Worm (Caenorhabditis elegans) whole organism, L1 larva: ENCODE measurements around the gene fbxa-218.

Experiments
- C04F5.9 ChIP-seq: sonication (generic microtip); optimal IDR thresholded peaks from 2 replicates; lab custom pipeline; 2016; ENCODE audit warnings: missing genetic modification characterization, missing compliant biosample characterization
- F16B12.6 ChIP-seq: fragments of 150-350 bp; optimal IDR thresholded peaks from 2 replicates; lab custom pipeline; 2014; ENCODE audit warnings: missing biosample characterization, missing genetic modification characterization
- Y116A8C.19 ChIP-seq: sonication (generic microtip); optimal IDR thresholded peaks from 2 replicates; lab custom pipeline; 2016; ENCODE audit warnings: missing compliant biosample characterization, missing genetic modification characterization, borderline replicate concordance
- aly-2 ChIP-seq: fragments of 150-350 bp; optimal IDR thresholded peaks from 2 replicates; lab custom pipeline; 2014; ENCODE audit warnings: missing biosample characterization, missing genetic modification characterization
- ceh-82 ChIP-seq, 3 experiments: fragments of 150-350 bp in 1 of 3; sonication (generic microtip) in 2 of 3; optimal IDR thresholded peaks; 2 replicates each; lab custom pipeline; 2014 to 2017; ENCODE audit warnings: missing biosample characterization in 3 of 3, missing genetic modification characterization in 3 of 3
- ceh-88 ChIP-seq: fragments of 200-800 bp; sonication (Bioruptor generic); IDR thresholded peaks from 2 replicates; pipeline ENCODE4 v1.3.6; 2022; ENCODE audit warnings: missing genetic modification characterization, missing compliant biosample characterization
- dsc-1 ChIP-seq: sonication (generic microtip); optimal IDR thresholded peaks from 2 replicates; lab custom pipeline; 2016; ENCODE audit warnings: mild to moderate bottlenecking, missing genetic modification characterization, missing compliant biosample characterization
- efl-1 ChIP-seq, 4 experiments: fragments of 150-350 bp; optimal IDR thresholded peaks in 3 of 4; peaks in 1 of 4; 1 replicate in 1 of 4; 2 replicates in 3 of 4; lab custom pipeline; 2014; ENCODE audit warnings: missing biosample characterization in 2 of 4, missing genetic modification characterization in 2 of 4, missing genetic modification reagents in 2 of 4
- efl-3 ChIP-seq: fragments of 200-800 bp; sonication (Bioruptor generic); optimal IDR thresholded peaks from 2 replicates; lab custom pipeline; 2018; ENCODE audit warnings: mild to moderate bottlenecking, missing genetic modification characterization, missing compliant biosample characterization
- elt-3 ChIP-seq, 6 experiments: fragments of 150-350 bp in 1 of 6; sonication (generic microtip); optimal IDR thresholded peaks; 2 replicates each; lab custom pipeline; 2017 to 2018; ENCODE audit warnings: missing biosample characterization in 6 of 6, missing genetic modification characterization in 6 of 6, inconsistent platforms in 1 of 6
- fkh-10 ChIP-seq: sonication (generic microtip); optimal IDR thresholded peaks from 2 replicates; lab custom pipeline; 2017; ENCODE audit warnings: missing biosample characterization, missing genetic modification reagents, missing genetic modification characterization
- fkh-4 ChIP-seq: sonication (generic microtip); optimal IDR thresholded peaks from 2 replicates; lab custom pipeline; 2016; ENCODE audit warnings: missing compliant biosample characterization, missing genetic modification characterization, borderline replicate concordance
- hlh-17 ChIP-seq: fragments of 200-800 bp; sonication (Bioruptor generic); optimal IDR thresholded peaks from 2 replicates; lab custom pipeline; 2018; ENCODE audit warnings: missing genetic modification characterization, mild to moderate bottlenecking, missing compliant biosample characterization, moderate library complexity, borderline replicate concordance
- hlh-4 ChIP-seq: sonication (generic microtip); optimal IDR thresholded peaks from 2 replicates; lab custom pipeline; 2016; ENCODE audit warnings: mild to moderate bottlenecking, missing genetic modification characterization, missing compliant biosample characterization
- hpl-2 ChIP-seq: fragments of 150-350 bp; optimal IDR thresholded peaks from 2 replicates; lab custom pipeline; 2014; ENCODE audit warnings: missing biosample characterization, missing genetic modification reagents, missing genetic modification characterization
- irx-1 ChIP-seq: sonication (generic microtip); optimal IDR thresholded peaks from 2 replicates; lab custom pipeline; 2016; ENCODE audit warnings: missing genetic modification characterization, missing compliant biosample characterization
- isw-1 ChIP-seq: fragments of 200-800 bp; sonication (Bioruptor generic); IDR thresholded peaks from 2 replicates; pipeline ENCODE4 v1.3.6; 2022; ENCODE audit warnings: missing genetic modification characterization, missing compliant biosample characterization
- lin-35 ChIP-seq, 2 experiments: fragments of 150-350 bp; optimal IDR thresholded peaks; 2 replicates each; lab custom pipeline; 2014; ENCODE audit warnings: missing biosample characterization in 2 of 2, missing genetic modification characterization in 2 of 2, missing genetic modification reagents in 2 of 2
- lsy-2 ChIP-seq, 2 experiments: fragments of 150-350 bp; optimal IDR thresholded peaks; 2 replicates each; lab custom pipeline; 2014; ENCODE audit warnings: missing biosample characterization in 2 of 2, missing genetic modification characterization in 2 of 2
- mab-9 ChIP-seq: fragments of 200-800 bp; sonication (Bioruptor generic); IDR thresholded peaks from 2 replicates; pipeline ENCODE4 v1.3.6; 2022; ENCODE audit warnings: missing genetic modification reagents, missing genetic modification characterization, missing compliant biosample characterization
- mef-2 ChIP-seq: fragments of 150-350 bp; optimal IDR thresholded peaks from 2 replicates; lab custom pipeline; 2014; ENCODE audit warnings: missing biosample characterization, missing genetic modification characterization
- nhr-19 ChIP-seq: fragments of 200-800 bp; sonication (Bioruptor generic); conservative IDR thresholded peaks from 2 replicates; pipeline ENCODE4 v1.3.6; 2022; ENCODE audit warnings: missing genetic modification characterization, missing compliant biosample characterization
- nhr-20 ChIP-seq: sonication (generic microtip); optimal IDR thresholded peaks from 2 replicates; lab custom pipeline; 2016; ENCODE audit warnings: mild to moderate bottlenecking, missing genetic modification characterization, missing compliant biosample characterization
- nhr-28 ChIP-seq: fragments of 150-350 bp; optimal IDR thresholded peaks from 2 replicates; lab custom pipeline; 2014; ENCODE audit warnings: missing biosample characterization, missing genetic modification characterization
- nhr-76 ChIP-seq: sonication (generic microtip); optimal IDR thresholded peaks from 2 replicates; lab custom pipeline; 2017; ENCODE audit warnings: missing biosample characterization, missing genetic modification characterization
- nhr-77 ChIP-seq: fragments of 150-350 bp; optimal IDR thresholded peaks from 2 replicates; lab custom pipeline; 2014; ENCODE audit warnings: missing biosample characterization, missing genetic modification characterization
- nhr-85 ChIP-seq: sonication (generic microtip); peaks from one replicate; lab custom pipeline; 2016; ENCODE audit warnings: missing genetic modification characterization, inconsistent platforms, missing compliant biosample characterization
- nhr-90 ChIP-seq: sonication (generic microtip); optimal IDR thresholded peaks from 2 replicates; lab custom pipeline; 2016; ENCODE audit warnings: mild to moderate bottlenecking, missing genetic modification characterization, missing compliant biosample characterization; ENCODE audit not compliant: poor library complexity
- pag-3 ChIP-seq: sonication (generic microtip); optimal IDR thresholded peaks from 2 replicates; lab custom pipeline; 2017; ENCODE audit warnings: missing genetic modification characterization, mild to moderate bottlenecking, missing compliant biosample characterization, antibody characterized with exemption, borderline replicate concordance; ENCODE audit not compliant: insufficient read depth
- rnt-1 ChIP-seq: sonication (generic microtip); optimal IDR thresholded peaks from 2 replicates; lab custom pipeline; 2016; ENCODE audit warnings: mild to moderate bottlenecking, missing genetic modification characterization, moderate library complexity, missing compliant biosample characterization
- snpc-4 ChIP-seq: fragments of 150-350 bp; optimal IDR thresholded peaks from 2 replicates; lab custom pipeline; 2014; ENCODE audit warnings: missing biosample characterization, missing genetic modification characterization
- sptf-1 ChIP-seq: fragments of 150-350 bp; optimal IDR thresholded peaks from 2 replicates; lab custom pipeline; 2014; ENCODE audit warnings: missing biosample characterization, missing genetic modification characterization
- unc-30 ChIP-seq: sonication (generic microtip); optimal IDR thresholded peaks from 2 replicates; lab custom pipeline; 2017; ENCODE audit warnings: missing biosample characterization, missing genetic modification characterization
- unc-98 ChIP-seq: fragments of 200-800 bp; sonication (Bioruptor generic); IDR thresholded peaks from 2 replicates; pipeline ENCODE4 v1.3.6; 2022; ENCODE audit warnings: missing genetic modification characterization, missing compliant biosample characterization
- vab-15 ChIP-seq: sonication (generic microtip); optimal IDR thresholded peaks from 2 replicates; lab custom pipeline; 2017; ENCODE audit warnings: missing genotype, mild to moderate bottlenecking, missing genetic modification characterization, missing compliant biosample characterization
- zag-1 ChIP-seq: fragments of 150-350 bp; optimal IDR thresholded peaks from 2 replicates; lab custom pipeline; 2014; ENCODE audit warnings: missing biosample characterization, missing genetic modification characterization
- zip-4 ChIP-seq: fragments of 200-800 bp; sonication (Bioruptor generic); optimal IDR thresholded peaks from 2 replicates; lab custom pipeline; 2018; ENCODE audit warnings: mild to moderate bottlenecking, missing genetic modification characterization, moderate library complexity, missing compliant biosample characterization

Gene fbxa-218

ce11 chrIII:12410304-12410703 lies 26.0 kb upstream of the fbxa-218 start:
- no peak for TF ChIP-seq snpc-4 (tag; lab: Kevin White, UChicago)
- no peak for TF ChIP-seq irx-1

DNA sequence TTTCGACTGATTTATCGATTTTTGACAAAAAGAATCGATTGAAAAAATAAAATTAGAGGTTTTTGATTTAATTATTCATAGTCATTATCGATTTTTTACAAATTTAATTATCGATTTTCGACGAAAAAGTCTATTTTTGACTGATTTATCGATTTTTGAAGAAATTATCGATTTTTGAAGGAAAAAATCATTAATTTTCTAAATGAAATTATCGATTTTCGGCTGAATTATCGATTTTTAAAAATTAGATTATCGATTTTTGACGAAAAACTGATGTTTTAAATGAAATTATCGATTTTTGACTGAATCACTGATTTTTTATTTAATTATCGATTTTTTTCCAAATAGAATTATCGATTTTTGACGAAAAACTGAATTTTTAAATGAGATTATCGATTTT lies 25.3 kb upstream of the fbxa-218 start:
- no peak for TF ChIP-seq mab-9 (GFP tag; lab: Robert Waterston, UW)
- TF ChIP-seq isw-1 (GFP tag; lab: Robert Waterston, UW), result no peak
- TF ChIP-seq nhr-90 (tag; lab: Kevin White, UChicago), result no peak
- TF ChIP-seq efl-3, result no peak
- no peak for TF ChIP-seq C04F5.9 (tag; lab: Kevin White, UChicago)
- TF ChIP-seq lsy-2 (tag; optimal IDR thresholded peaks at IDR 0.05; lab: Kevin White, UChicago), result no peak
- no peak for TF ChIP-seq aly-2 (tag; lab: Kevin White, UChicago)
- no peak for TF ChIP-seq hlh-17 (GFP tag; lab: Kevin White, UChicago)
- no peak for TF ChIP-seq lin-35 (GFP tag; optimal IDR thresholded peaks at IDR 0.05; lab: Kevin White, UChicago)
- TF ChIP-seq nhr-76, result no peak
- no peak for TF ChIP-seq nhr-19
- TF ChIP-seq, all 84 proteins: peak for 0

ce11 chrIII:12411668-12412067 lies 24.6 kb upstream of the fbxa-218 start:
- TF ChIP-seq fkh-10 (GFP tag; lab: Kevin White, UChicago) (no peak), sptf-1 (tag; lab: Kevin White, UChicago) (no peak), hlh-17 (GFP tag; lab: Kevin White, UChicago) (no peak), pag-3 (tag; lab: Kevin White, UChicago) (no peak), aly-2 (tag; lab: Kevin White, UChicago) (no peak), ceh-82 (tag; optimal IDR thresholded peaks at IDR 0.05; lab: Kevin White, UChicago) (no peak), hlh-4 (tag; lab: Kevin White, UChicago) (no peak), vab-15 (tag; lab: Kevin White, UChicago) (no peak), nhr-28 (no peak), nhr-90 (tag; lab: Kevin White, UChicago) (no peak), zip-4 (GFP tag; lab: Kevin White, UChicago) (no peak)

- no peak for TF ChIP-seq efl-1 (optimal IDR thresholded peaks at IDR 0.05; lab: Kevin White, UChicago)
- peak in 1 of 2 experiments; percentile 81 for TF ChIP-seq efl-1 (GFP tag; optimal IDR thresholded peaks at IDR 0.05 in 1 of 2; lab: Kevin White, UChicago)
- no peak for TF ChIP-seq fkh-4 (tag; lab: Kevin White, UChicago)
- TF ChIP-seq, all 84 proteins: peak for 1
These were observed 21.8 kb upstream of the fbxa-218 start for ce11 chrIII:12414533-12414932.

- TF ChIP-seq aly-2 (tag; lab: Kevin White, UChicago) (no peak), nhr-85 (tag; lab: Kevin White, UChicago) (no peak), mef-2 (no peak), sptf-1 (tag; lab: Kevin White, UChicago) (no peak), elt-3 (tag; optimal IDR thresholded peaks at IDR 0.05; lab: Kevin White, UChicago) (no peak), rnt-1 (tag; lab: Kevin White, UChicago) (no peak), zag-1 (tag; lab: Kevin White, UChicago) (no peak), Y116A8C.19 (tag; lab: Kevin White, UChicago) (no peak), nhr-20 (no peak), unc-98 (GFP tag; lab: Robert Waterston, UW) (no peak), dsc-1 (tag; lab: Kevin White, UChicago) (no peak), hlh-4 (tag; lab: Kevin White, UChicago) (no peak), ceh-88 (GFP tag; lab: Robert Waterston, UW) (no peak), F16B12.6 (tag; lab: Kevin White, UChicago) (no peak), unc-30 (tag; lab: Kevin White, UChicago) (no peak), zip-4 (GFP tag; lab: Kevin White, UChicago) (no peak), hpl-2 (GFP tag; lab: Kevin White, UChicago) (no peak), nhr-77 (no peak), vab-15 (tag; lab: Kevin White, UChicago) (no peak)
- TF ChIP-seq, all 84 proteins: peak for 0
These were observed 16.1 kb upstream of the fbxa-218 start for ce11 chrIII:12420256-12420655.
